Worm (Caenorhabditis elegans) whole organism, young adult: ENCODE measurements around the gene F47C12.6.

Source experiments
- B0261.1 ChIP-seq: sonication (generic microtip); optimal IDR thresholded peaks from 2 replicates; lab custom pipeline; 2016; ENCODE audit warnings: mild to moderate bottlenecking, missing genetic modification characterization, moderate library complexity, missing compliant biosample characterization
- C06A6.2 ChIP-seq: fragments of 200-800 bp; sonication (Bioruptor generic); conservative IDR thresholded peaks from 2 replicates; pipeline ENCODE4 v1.3.6; 2022; ENCODE audit warnings: missing genetic modification characterization, missing compliant biosample characterization
- D2030.7 ChIP-seq: fragments of 200-800 bp; sonication (Bioruptor generic); IDR thresholded peaks from 2 replicates; pipeline ENCODE4 v1.3.6; 2022; ENCODE audit warnings: missing genetic modification reagents, missing genetic modification characterization, missing compliant biosample characterization
- F33H1.4 ChIP-seq: fragments of 200-800 bp; sonication (Bioruptor generic); IDR thresholded peaks from 2 replicates; pipeline ENCODE4 v1.3.6; 2022; ENCODE audit warnings: missing genetic modification reagents, missing genetic modification characterization, missing compliant biosample characterization
- F57C9.4 ChIP-seq: sonication (generic microtip); optimal IDR thresholded peaks from 2 replicates; lab custom pipeline; 2017; ENCODE audit warnings: mild to moderate bottlenecking, missing genetic modification characterization, missing compliant biosample characterization
- Y56A3A.18 ChIP-seq: fragments of 200-800 bp; sonication (Bioruptor generic); IDR thresholded peaks from 2 replicates; pipeline ENCODE4 v1.3.6; 2022; ENCODE audit warnings: missing genetic modification reagents, missing genetic modification characterization, missing compliant biosample characterization
- ZK185.1 ChIP-seq: sonication (generic microtip); optimal IDR thresholded peaks from 2 replicates; lab custom pipeline; 2016; ENCODE audit warnings: mild to moderate bottlenecking, missing genetic modification characterization, missing compliant biosample characterization; ENCODE audit not compliant: poor library complexity, severe bottlenecking
- aptf-3 ChIP-seq: fragments of 200-800 bp; sonication (Bioruptor generic); IDR thresholded peaks from 2 replicates; pipeline ENCODE4 v1.3.6; 2022; ENCODE audit warnings: missing genetic modification characterization, missing compliant biosample characterization
- attf-6 ChIP-seq: fragments of 200-800 bp; sonication (Bioruptor generic); IDR thresholded peaks from 2 replicates; pipeline ENCODE4 v1.3.6; 2022; ENCODE audit warnings: missing genetic modification reagents, missing genetic modification characterization, missing compliant biosample characterization
- bed-2 ChIP-seq: fragments of 200-800 bp; sonication (Bioruptor generic); IDR thresholded peaks from 2 replicates; pipeline ENCODE4 v1.3.6; 2022; ENCODE audit warnings: missing genetic modification reagents, missing genetic modification characterization, missing compliant biosample characterization
- ccch-3 ChIP-seq: fragments of 200-800 bp; sonication (Bioruptor generic); optimal IDR thresholded peaks from 2 replicates; lab custom pipeline; 2018; ENCODE audit warnings: mild to moderate bottlenecking, missing genetic modification characterization, missing compliant biosample characterization
- cebp-1 ChIP-seq, 2 experiments: fragments of 200-800 bp in 1 of 2; sonication (Bioruptor generic) in 1 of 2; sonication (generic microtip) in 1 of 2; IDR thresholded peaks in 1 of 2; optimal IDR thresholded peaks in 1 of 2; 2 replicates each; pipeline versions ENCODE4 v1.3.6 to Lab custom; 2017 to 2022; ENCODE audit warnings: missing compliant biosample characterization in 2 of 2, missing genetic modification characterization in 2 of 2, mild to moderate bottlenecking in 1 of 2, missing genetic modification reagents in 1 of 2, moderate library complexity in 1 of 2
- ceh-27 ChIP-seq: fragments of 200-800 bp; sonication (Bioruptor generic); optimal IDR thresholded peaks from 2 replicates; lab custom pipeline; 2018; ENCODE audit warnings: mild to moderate bottlenecking, missing genetic modification characterization, moderate library complexity, missing compliant biosample characterization
- ceh-58 ChIP-seq: fragments of 200-800 bp; sonication (Bioruptor generic); IDR thresholded peaks from 2 replicates; pipeline ENCODE4 v1.3.6; 2022; ENCODE audit warnings: missing genetic modification characterization, missing compliant biosample characterization
- dox-1 ChIP-seq: fragments of 200-800 bp; sonication (Bioruptor generic); IDR thresholded peaks from 2 replicates; pipeline ENCODE4 v1.3.6; 2022; ENCODE audit warnings: missing genetic modification reagents, missing genetic modification characterization, missing compliant biosample characterization
- dpff-1 ChIP-seq: sonication (generic microtip); optimal IDR thresholded peaks from 2 replicates; lab custom pipeline; 2017; ENCODE audit warnings: mild to moderate bottlenecking, missing genetic modification characterization, missing compliant biosample characterization
- egrh-3 ChIP-seq: fragments of 200-800 bp; sonication (Bioruptor generic); IDR thresholded peaks from 2 replicates; pipeline ENCODE4 v1.3.6; 2022; ENCODE audit warnings: missing genetic modification reagents, missing genetic modification characterization, missing compliant biosample characterization
- ekl-4 ChIP-seq: fragments of 200-800 bp; sonication (Bioruptor generic); IDR thresholded peaks from 2 replicates; pipeline ENCODE4 v1.3.6; 2022; ENCODE audit warnings: missing genetic modification reagents, missing genetic modification characterization, missing compliant biosample characterization
- hsf-1 ChIP-seq: fragments of 200-800 bp; sonication (Bioruptor generic); IDR thresholded peaks from 2 replicates; pipeline ENCODE4 v1.3.6; 2022; ENCODE audit warnings: missing genetic modification reagents, missing genetic modification characterization, missing compliant biosample characterization
- let-526 ChIP-seq: fragments of 200-800 bp; sonication (Bioruptor generic); IDR thresholded peaks from 2 replicates; pipeline ENCODE4 v1.3.6; 2022; ENCODE audit warnings: missing genetic modification reagents, missing genetic modification characterization, missing compliant biosample characterization
- lin-35 ChIP-seq, 3 experiments: fragments of 150-350 bp in 2 of 3; sonication (generic microtip) in 1 of 3; optimal IDR thresholded peaks; 2 replicates each; lab custom pipeline; 2014 to 2018; ENCODE audit warnings: missing biosample characterization in 3 of 3, missing genetic modification characterization in 3 of 3, missing genetic modification reagents in 3 of 3
- lsl-1 ChIP-seq: fragments of 200-800 bp; sonication (Bioruptor generic); optimal IDR thresholded peaks from 2 replicates; lab custom pipeline; 2018; ENCODE audit warnings: mild to moderate bottlenecking, missing genetic modification characterization, moderate library complexity, missing compliant biosample characterization
- lsy-27 ChIP-seq: sonication (generic microtip); optimal IDR thresholded peaks from 2 replicates; lab custom pipeline; 2017; ENCODE audit warnings: missing genetic modification characterization, mild to moderate bottlenecking, missing compliant biosample characterization, antibody characterized with exemption, missing genotype, borderline replicate concordance; ENCODE audit not compliant: insufficient read depth
- madf-3 ChIP-seq: fragments of 200-800 bp; sonication (Bioruptor generic); IDR thresholded peaks from 2 replicates; pipeline ENCODE4 v1.3.6; 2022; ENCODE audit warnings: missing genetic modification reagents, missing genetic modification characterization, missing compliant biosample characterization
- madf-6 ChIP-seq: fragments of 200-800 bp; sonication (Bioruptor generic); IDR thresholded peaks from 2 replicates; pipeline ENCODE4 v1.3.6; 2022; ENCODE audit warnings: missing genetic modification reagents, missing genetic modification characterization, missing compliant biosample characterization
- madf-8 ChIP-seq: fragments of 200-800 bp; sonication (Bioruptor generic); conservative IDR thresholded peaks from 2 replicates; pipeline ENCODE4 v1.3.6; 2022; ENCODE audit warnings: missing genetic modification reagents, missing genetic modification characterization, missing compliant biosample characterization
- nfya-1 ChIP-seq: sonication (generic microtip); optimal IDR thresholded peaks from 2 replicates; lab custom pipeline; 2017; ENCODE audit warnings: antibody characterized with exemption, missing compliant biosample characterization, missing genetic modification characterization, borderline replicate concordance; ENCODE audit not compliant: insufficient read depth
- nhr-179 ChIP-seq: sonication (generic microtip); optimal IDR thresholded peaks from 2 replicates; lab custom pipeline; 2016; ENCODE audit warnings: mild to moderate bottlenecking, missing genetic modification characterization, missing compliant biosample characterization
- nhr-27 ChIP-seq: fragments of 200-800 bp; sonication (Bioruptor generic); optimal IDR thresholded peaks from 2 replicates; lab custom pipeline; 2018; ENCODE audit warnings: mild to moderate bottlenecking, missing genetic modification characterization, moderate library complexity, missing compliant biosample characterization
- nhr-80 ChIP-seq: sonication (generic microtip); optimal IDR thresholded peaks from 2 replicates; lab custom pipeline; 2016; ENCODE audit warnings: missing genetic modification characterization, missing compliant biosample characterization
- pha-4 ChIP-seq: fragments of 150-350 bp; sonication (generic microtip); optimal IDR thresholded peaks from 2 replicates; lab custom pipeline; 2014; ENCODE audit warnings: missing biosample characterization, missing genetic modification reagents, missing genetic modification characterization
- rcor-1 ChIP-seq: fragments of 200-800 bp; sonication (Bioruptor generic); IDR thresholded peaks from 2 replicates; pipeline ENCODE4 v1.3.6; 2022; ENCODE audit warnings: missing genetic modification reagents, missing genetic modification characterization, missing compliant biosample characterization
- sdz-38 ChIP-seq: sonication (generic microtip); optimal IDR thresholded peaks from 2 replicates; lab custom pipeline; 2016; ENCODE audit warnings: missing genotype, missing genetic modification characterization, missing compliant biosample characterization
- snpc-1.1 ChIP-seq: sonication (generic microtip); optimal IDR thresholded peaks from 2 replicates; lab custom pipeline; 2017; ENCODE audit warnings: missing genetic modification characterization, mild to moderate bottlenecking, missing compliant biosample characterization, antibody characterized with exemption, moderate library complexity, missing genotype, missing genetic modification reagents; ENCODE audit not compliant: insufficient read depth
- snpc-4 ChIP-seq, 5 experiments: fragments of 150-350 bp in 1 of 5; sonication (generic microtip) in 4 of 5; optimal IDR thresholded peaks; 2 replicates each; lab custom pipeline; 2014 to 2018; ENCODE audit warnings: missing genetic modification characterization in 5 of 5, missing biosample characterization in 3 of 5, antibody characterized with exemption in 2 of 5, mild to moderate bottlenecking in 2 of 5, missing compliant biosample characterization in 2 of 5, missing genotype in 2 of 5, moderate library complexity in 2 of 5, missing genetic modification reagents in 1 of 5
- somi-1 ChIP-seq: fragments of 200-800 bp; sonication (Bioruptor generic); optimal IDR thresholded peaks from 2 replicates; lab custom pipeline; 2018; ENCODE audit warnings: mild to moderate bottlenecking, missing genetic modification characterization, missing compliant biosample characterization
- tbp1 ChIP-seq: fragments of 200-800 bp; sonication (Bioruptor generic); optimal IDR thresholded peaks from 2 replicates; lab custom pipeline; 2018; ENCODE audit warnings: mild to moderate bottlenecking, missing genetic modification characterization, missing compliant biosample characterization
- unc-130 ChIP-seq: sonication (generic microtip); optimal IDR thresholded peaks from 2 replicates; lab custom pipeline; 2016; ENCODE audit warnings: missing genetic modification reagents, missing genetic modification characterization, missing compliant biosample characterization
- unc-62 ChIP-seq: fragments of 150-350 bp; optimal IDR thresholded peaks from 2 replicates; lab custom pipeline; 2014; ENCODE audit warnings: missing biosample characterization, missing genetic modification reagents, missing genetic modification characterization
- zfh-2 ChIP-seq: fragments of 200-800 bp; sonication (Bioruptor generic); conservative IDR thresholded peaks from 2 replicates; pipeline ENCODE4 v1.3.6; 2022; ENCODE audit warnings: missing genetic modification reagents, missing genetic modification characterization, missing compliant biosample characterization
- zim-3 ChIP-seq: sonication (generic microtip); optimal IDR thresholded peaks from 2 replicates; lab custom pipeline; 2017; ENCODE audit warnings: mild to moderate bottlenecking, missing genetic modification characterization, moderate library complexity, missing compliant biosample characterization
- ztf-26 ChIP-seq: sonication (generic microtip); optimal IDR thresholded peaks from 2 replicates; lab custom pipeline; 2017; ENCODE audit warnings: missing genetic modification characterization, missing compliant biosample characterization

F47C12.6 gene

ce11 chrIV:4021847-4022780 lies 28.9 kb upstream of the F47C12.6 start:
- TF ChIP-seq nhr-80 (tag; lab: Kevin White, UChicago) (peak; percentile 38), cebp-1 (GFP tag; IDR thresholded peaks at IDR 0.05; lab: Robert Waterston, UW) (no peak), cebp-1 (tag; optimal IDR thresholded peaks at IDR 0.05; lab: Kevin White, UChicago) (peak; percentile 8), unc-130 (GFP tag; lab: Kevin White, UChicago) (no peak)

ce11 chrIV:4019836-4020235 lies 26.6 kb upstream of the F47C12.6 start:
- no peak for TF ChIP-seq D2030.7 (GFP tag; lab: Robert Waterston, UW)
- no peak for TF ChIP-seq F57C9.4
- TF ChIP-seq madf-3 (GFP tag; lab: Robert Waterston, UW), result no peak
- no peak for TF ChIP-seq hsf-1 (GFP tag; lab: Robert Waterston, UW)
- no peak for TF ChIP-seq madf-8 (GFP tag; lab: Robert Waterston, UW)
- peak; percentile 46 for TF ChIP-seq ceh-27 (GFP tag; lab: Kevin White, UChicago)
- no peak for TF ChIP-seq attf-6 (GFP tag; lab: Robert Waterston, UW)
- TF ChIP-seq nfya-1 (tag; lab: Kevin White, UChicago), result no peak
- no peak for TF ChIP-seq zim-3 (tag; lab: Kevin White, UChicago)
- peak; percentile 11 for TF ChIP-seq ZK185.1 (tag; lab: Kevin White, UChicago)
- TF ChIP-seq ztf-26 (tag; lab: Kevin White, UChicago), result peak; percentile 15
- peak; percentile 65 for TF ChIP-seq dox-1 (GFP tag; lab: Robert Waterston, UW)
- TF ChIP-seq F33H1.4, result no peak
- no peak for TF ChIP-seq nhr-27
- no peak for TF ChIP-seq snpc-1.1 (tag; lab: Kevin White, UChicago)
- TF ChIP-seq rcor-1 (GFP tag; lab: Robert Waterston, UW), result peak; percentile 32; the same call in 1 of the 2 replicates
- TF ChIP-seq C06A6.2 (GFP tag; lab: Robert Waterston, UW), result peak; percentile 45; the same call in 1 of the 2 replicates
- TF ChIP-seq somi-1 (GFP tag; lab: Kevin White, UChicago), result peak; percentile 56
- peak; percentile 19 for TF ChIP-seq tbp1 (GFP tag; lab: Kevin White, UChicago)
- no peak for TF ChIP-seq Y56A3A.18 (GFP tag; lab: Robert Waterston, UW)
- TF ChIP-seq ccch-3 (GFP tag; lab: Kevin White, UChicago), result no peak
- TF ChIP-seq madf-6 (GFP tag; lab: Robert Waterston, UW), result no peak
- TF ChIP-seq lin-35 (GFP tag; optimal IDR thresholded peaks at IDR 0.05; lab: Kevin White, UChicago), result peak in 1 of 3 experiments; percentile 62
- TF ChIP-seq zfh-2 (GFP tag; lab: Robert Waterston, UW), result peak; percentile 86
- no peak for TF ChIP-seq aptf-3 (GFP tag; lab: Robert Waterston, UW)
- no peak for TF ChIP-seq let-526
- no peak for TF ChIP-seq snpc-4 (GFP tag; optimal IDR thresholded peaks at IDR 0.05; lab: Kevin White, UChicago)
- peak in 1 of 4 experiments; percentile 29 for TF ChIP-seq snpc-4 (tag; optimal IDR thresholded peaks at IDR 0.05; lab: Kevin White, UChicago)
- TF ChIP-seq nhr-179 (tag; lab: Kevin White, UChicago), result no peak
- TF ChIP-seq ekl-4 (GFP tag; lab: Robert Waterston, UW), result no peak
- no peak for TF ChIP-seq B0261.1 (tag; lab: Kevin White, UChicago)
- TF ChIP-seq lsl-1 (GFP tag; lab: Kevin White, UChicago), result no peak
- TF ChIP-seq sdz-38 (tag; lab: Kevin White, UChicago), result no peak
- no peak for TF ChIP-seq dpff-1 (tag; lab: Kevin White, UChicago)
- no peak for TF ChIP-seq lsy-27 (tag; lab: Kevin White, UChicago)
- no peak for TF ChIP-seq ceh-58
- TF ChIP-seq unc-62, result peak; percentile 10
- no peak for TF ChIP-seq bed-2
- TF ChIP-seq cebp-1 (GFP tag; IDR thresholded peaks at IDR 0.05; lab: Robert Waterston, UW), result 0 out of 2 replicates have a peak, but pooled peaks have one; percentile 48
- TF ChIP-seq cebp-1 (tag; optimal IDR thresholded peaks at IDR 0.05; lab: Kevin White, UChicago), result peak; percentile 71
- no peak for TF ChIP-seq pha-4 (tag; lab: Kevin White, UChicago)
- TF ChIP-seq egrh-3 (GFP tag; lab: Robert Waterston, UW), result 0 out of 2 replicates have a peak, but pooled peaks have one; percentile 11
